Worm (Caenorhabditis elegans): ENCODE results near the gene eif-3.D.

DNA sequence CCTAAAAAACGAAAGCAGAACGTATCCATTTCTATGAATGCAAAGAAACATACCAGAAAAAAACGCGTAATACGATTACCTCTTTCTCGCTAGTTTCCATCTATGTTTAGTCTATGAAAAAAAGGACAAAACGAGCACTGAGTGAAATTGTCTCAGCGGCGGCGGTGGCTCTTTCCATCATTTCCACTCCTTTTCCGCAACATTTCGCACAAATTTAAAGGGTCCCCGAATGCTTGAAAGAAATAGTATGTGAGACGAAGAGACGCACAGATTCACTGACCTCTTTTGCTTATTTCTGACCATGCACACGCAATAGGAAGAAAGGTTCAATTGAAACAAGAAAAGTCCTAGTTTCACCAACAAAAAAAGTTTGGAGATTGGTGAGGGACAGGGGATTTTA lies 25.1 kb downstream of the eif-3.D start:
- TF ChIP-seq ceh-18 (tag; optimal IDR thresholded peaks at IDR 0.05) = no peak
- TF ChIP-seq rnt-1 (tag; optimal IDR thresholded peaks at IDR 0.05) = no peak
- no peak for TF ChIP-seq ama-1 (optimal IDR thresholded peaks at IDR 0.05)
- no peak for TF ChIP-seq ceh-19 (GFP tag; optimal IDR thresholded peaks at IDR 0.05)
- TF ChIP-seq ceh-6 (GFP tag; optimal IDR thresholded peaks at IDR 0.05) = no peak
- TF ChIP-seq fkh-10 (GFP tag; optimal IDR thresholded peaks at IDR 0.05) = no peak
- TF ChIP-seq dmd-4 (tag; optimal IDR thresholded peaks at IDR 0.05; ENCODE audit: borderline replicate concordance) = no peak
- TF ChIP-seq nhr-11 (tag; optimal IDR thresholded peaks at IDR 0.05) = no peak
- TF ChIP-seq elt-2 (tag; optimal IDR thresholded peaks at IDR 0.05) = no peak
- no peak for TF ChIP-seq odd-2 (tag; optimal IDR thresholded peaks at IDR 0.05)
- no peak for TF ChIP-seq Y22D7AL.16 (tag; optimal IDR thresholded peaks at IDR 0.05)

All from whole organism, late embryonic.